Worm (Caenorhabditis elegans): ENCODE measurements around the gene aff-1.

- no peak for TF ChIP-seq unc-62 (GFP tag; optimal IDR thresholded peaks at IDR 0.05)
- no peak for TF ChIP-seq nhr-23 (tag; optimal IDR thresholded peaks at IDR 0.05)
- no peak for TF ChIP-seq zag-1 (tag; optimal IDR thresholded peaks at IDR 0.05)
- no peak for TF ChIP-seq snpc-4 (tag; optimal IDR thresholded peaks at IDR 0.05)
- no peak for TF ChIP-seq ztf-11 (tag; optimal IDR thresholded peaks at IDR 0.05)
- no peak for TF ChIP-seq nhr-237 (tag; optimal IDR thresholded peaks at IDR 0.05)
- TF ChIP-seq ceh-28 (tag; optimal IDR thresholded peaks at IDR 0.05): no peak
- no peak for TF ChIP-seq ztf-4 (tag; optimal IDR thresholded peaks at IDR 0.05)
These were observed 32.6 kb downstream of the aff-1 start for ce11 chrII:6830923-6831322.

All from whole organism, L3 larva.